Worm (Caenorhabditis elegans) whole organism, early embryonic: Measurements from ENCODE around the gene C42D4.3.

ENCODE experiments used
- B0310.2 ChIP-seq: sonication (generic microtip); optimal IDR thresholded peaks from 2 replicates; lab custom pipeline; 2016; ENCODE audit warnings: mild to moderate bottlenecking, missing genetic modification characterization, missing compliant biosample characterization
- aly-1 ChIP-seq: sonication (generic microtip); optimal IDR thresholded peaks from 2 replicates; lab custom pipeline; 2016; ENCODE audit warnings: missing genetic modification characterization, missing compliant biosample characterization
- ama-1 ChIP-seq: fragments of 150-350 bp; optimal IDR thresholded peaks from 2 replicates; lab custom pipeline; 2014
- ets-7 ChIP-seq: sonication (generic microtip); optimal IDR thresholded peaks from 2 replicates; lab custom pipeline; 2016; ENCODE audit warnings: missing genotype, missing genetic modification characterization, missing compliant biosample characterization
- flt-1 ChIP-seq: fragments of 200-800 bp; sonication (Bioruptor generic); IDR thresholded peaks from 2 replicates; pipeline ENCODE4 v1.3.6; 2022; ENCODE audit warnings: missing genetic modification characterization, missing compliant biosample characterization
- hmbx-1 ChIP-seq: sonication (generic microtip); optimal IDR thresholded peaks from 2 replicates; lab custom pipeline; 2016; ENCODE audit warnings: mild to moderate bottlenecking, missing genetic modification characterization, missing compliant biosample characterization
- hmg-4 ChIP-seq: fragments of 200-800 bp; sonication (Bioruptor generic); optimal IDR thresholded peaks from 2 replicates; lab custom pipeline; 2018; ENCODE audit warnings: mild to moderate bottlenecking, missing genetic modification characterization, missing compliant biosample characterization
- hnd-1 ChIP-seq: sonication (generic microtip); optimal IDR thresholded peaks from 2 replicates; lab custom pipeline; 2016; ENCODE audit warnings: missing genetic modification characterization, missing compliant biosample characterization
- scrt-1 ChIP-seq: fragments of 200-800 bp; sonication (Bioruptor generic); IDR thresholded peaks from 2 replicates; pipeline ENCODE4 v1.3.6; 2022; ENCODE audit warnings: missing genetic modification characterization, missing compliant biosample characterization
- sea-1 ChIP-seq: fragments of 200-800 bp; sonication (Bioruptor generic); conservative IDR thresholded peaks from 2 replicates; pipeline ENCODE4 v1.3.6; 2022; ENCODE audit warnings: missing genetic modification characterization, missing compliant biosample characterization
- tbx-37 ChIP-seq: fragments of 200-800 bp; sonication (Bioruptor generic); conservative IDR thresholded peaks from 2 replicates; pipeline ENCODE4 v1.3.6; 2022; ENCODE audit warnings: missing genetic modification reagents, missing genetic modification characterization, missing compliant biosample characterization

- TF ChIP-seq ama-1 (no peak), hnd-1 (no peak), ets-7 (tag; lab: Kevin White, UChicago) (no peak), B0310.2 (tag; lab: Kevin White, UChicago) (no peak), scrt-1 (GFP tag; lab: Robert Waterston, UW) (no peak), aly-1 (no peak), sea-1 (GFP tag; lab: Robert Waterston, UW) (no peak), hmbx-1 (tag; lab: Kevin White, UChicago) (no peak), flt-1 (GFP tag; lab: Robert Waterston, UW) (no peak), tbx-37 (no peak), hmg-4 (GFP tag; lab: Kevin White, UChicago) (no peak)
These were observed 13.3 kb upstream of the C42D4.3 start, which contains the start of gene rpc-1 for ce11 chrIV:7165723-7166122.
